Fruit fly (Drosophila melanogaster): ENCODE measurements around the gene del.

del gene

dm6 chr2L:21149053-21149452, 707 bp upstream of the del start (continued):
- peak; percentile 56 for TF ChIP-seq CG8290 (GFP tag; optimal IDR thresholded peaks at IDR 0.05)
- peak in 1 of 2 experiments; percentile 68 for TF ChIP-seq CG8290 (tag; optimal IDR thresholded peaks at IDR 0.05)
- peak; percentile 47 for TF ChIP-seq Sox100B (GFP tag; optimal IDR thresholded peaks at IDR 0.05)
- TF ChIP-seq ken (GFP tag; IDR thresholded peaks at IDR 0.05) = no peak
- no peak for TF ChIP-seq gcm2 (GFP tag; optimal IDR thresholded peaks at IDR 0.05)
- peak; percentile 72 for TF ChIP-seq CG6791 (GFP tag; IDR thresholded peaks at IDR 0.05; ENCODE audit: partially characterized antibody)
- TF ChIP-seq CG6854 (GFP tag; optimal IDR thresholded peaks at IDR 0.05) = peak; percentile 52
- TF ChIP-seq CoRest (tag; optimal IDR thresholded peaks at IDR 0.05) = peak; percentile 66
- TF ChIP-seq CG1233 (GFP tag; optimal IDR thresholded peaks at IDR 0.05) = peak; percentile 27
- TF ChIP-seq CG1602 (GFP tag; optimal IDR thresholded peaks at IDR 0.05) = no peak
- TF ChIP-seq CG7786 (GFP tag; optimal IDR thresholded peaks at IDR 0.05) = no peak
- TF ChIP-seq pros (GFP tag; optimal IDR thresholded peaks at IDR 0.05) = no peak
- TF ChIP-seq lbe (GFP tag; optimal IDR thresholded peaks at IDR 0.05) = no peak
- TF ChIP-seq fru (optimal IDR thresholded peaks at IDR 0.05) = no peak
- TF ChIP-seq dmrt11E (tag; optimal IDR thresholded peaks at IDR 0.05) = peak; percentile 48
- peak; percentile 50 for TF ChIP-seq gsb-n (tag; optimal IDR thresholded peaks at IDR 0.05)
- no peak for TF ChIP-seq disco-r (GFP tag; optimal IDR thresholded peaks at IDR 0.05)
- TF ChIP-seq gsb (GFP tag; IDR thresholded peaks at IDR 0.05) = no peak
- no peak for TF ChIP-seq pita (GFP tag; optimal IDR thresholded peaks at IDR 0.05)
- peak; percentile 71 for TF ChIP-seq CG12659 (GFP tag; optimal IDR thresholded peaks at IDR 0.05)
- TF ChIP-seq fd96Cb (tag; optimal IDR thresholded peaks at IDR 0.05) = peak; percentile 35
- TF ChIP-seq Sry-β (GFP tag; optimal IDR thresholded peaks at IDR 0.05) = no peak
- peak; percentile 55 for TF ChIP-seq Ets97D (GFP tag; optimal IDR thresholded peaks at IDR 0.05)
- TF ChIP-seq Usf (GFP tag; optimal IDR thresholded peaks at IDR 0.05) = no peak
- peak; percentile 10 for TF ChIP-seq Hsf (GFP tag; optimal IDR thresholded peaks at IDR 0.05)
- TF ChIP-seq nau (GFP tag; optimal IDR thresholded peaks at IDR 0.05) = peak; percentile 41
- TF ChIP-seq Eip74EF (GFP tag; optimal IDR thresholded peaks at IDR 0.05) = peak in 1 of 2 experiments; percentile 48
- TF ChIP-seq crc (GFP tag; optimal IDR thresholded peaks at IDR 0.05) = no peak
- TF ChIP-seq C15 (GFP tag; IDR thresholded peaks at IDR 0.05) = no peak
- peak; percentile 67 for TF ChIP-seq Meics (GFP tag; optimal IDR thresholded peaks at IDR 0.05)
- TF ChIP-seq peb (GFP tag; IDR thresholded peaks at IDR 0.05) = no peak
- no peak for TF ChIP-seq CG31224 (GFP tag; IDR thresholded peaks at IDR 0.05)
- TF ChIP-seq HmgZ (tag; optimal IDR thresholded peaks at IDR 0.05) = peak; percentile 50
- no peak for TF ChIP-seq CG5180 (GFP tag; optimal IDR thresholded peaks at IDR 0.05)
- no peak for TF ChIP-seq CG18599 (GFP tag; optimal IDR thresholded peaks at IDR 0.05)
- TF ChIP-seq Doc2 (GFP tag; IDR thresholded peaks at IDR 0.05) = no peak
- no peak for TF ChIP-seq HLHmδ (GFP tag; optimal IDR thresholded peaks at IDR 0.05)
- peak; percentile 9 for TF ChIP-seq CG13123 (GFP tag; optimal IDR thresholded peaks at IDR 0.05)
- TF ChIP-seq CG4404 (GFP tag; IDR thresholded peaks at IDR 0.05) = no peak
- peak; percentile 58 for TF ChIP-seq Med (GFP tag)
- no peak for TF ChIP-seq D19B (GFP tag; optimal IDR thresholded peaks at IDR 0.05)
- no peak for TF ChIP-seq da (GFP tag; optimal IDR thresholded peaks at IDR 0.05)
- TF ChIP-seq schlank (tag; optimal IDR thresholded peaks at IDR 0.05) = no peak
- peak; percentile 33; the same call in 1 of the 2 replicates for TF ChIP-seq chm (GFP tag; IDR thresholded peaks at IDR 0.05)
- peak; percentile 34; the same call in 1 of the 2 replicates for TF ChIP-seq wdn (GFP tag; IDR thresholded peaks at IDR 0.05)
- TF ChIP-seq Max (GFP tag; optimal IDR thresholded peaks at IDR 0.05) = no peak
- TF ChIP-seq Bdp1 (GFP tag; optimal IDR thresholded peaks at IDR 0.05) = no peak
- no peak for TF ChIP-seq salm (tag; optimal IDR thresholded peaks at IDR 0.05)
- TF ChIP-seq CG7372 (GFP tag; IDR thresholded peaks at IDR 0.05) = no peak
- TF ChIP-seq dm (GFP tag; optimal IDR thresholded peaks at IDR 0.05) = peak; percentile 16
- TF ChIP-seq CG34376 (GFP tag; optimal IDR thresholded peaks at IDR 0.05) = peak; percentile 25
- peak; percentile 20 for TF ChIP-seq CG13775 (GFP tag; optimal IDR thresholded peaks at IDR 0.05)
